Worm (Caenorhabditis elegans) whole organism, midembryonic: ENCODE results near the gene srh-149.

Source experiments
- T22C8.4 ChIP-seq: fragments of 200-800 bp; sonication (Bioruptor generic); IDR thresholded peaks from 2 replicates; pipeline ENCODE4 v1.3.6; 2022; ENCODE audit warnings: missing genetic modification characterization, missing compliant biosample characterization
- cog-1 ChIP-seq: sonication (generic microtip); optimal IDR thresholded peaks from 2 replicates; lab custom pipeline; 2016; ENCODE audit warnings: missing genetic modification characterization, missing compliant biosample characterization
- klf-2 ChIP-seq: fragments of 200-800 bp; sonication (Bioruptor generic); conservative IDR thresholded peaks from 2 replicates; pipeline ENCODE4 v1.3.6; 2022; ENCODE audit warnings: missing genetic modification reagents, missing genetic modification characterization, missing compliant biosample characterization
- med-1 ChIP-seq: sonication (generic microtip); optimal IDR thresholded peaks from 2 replicates; lab custom pipeline; 2017; ENCODE audit warnings: missing genetic modification characterization, mild to moderate bottlenecking, missing compliant biosample characterization, antibody characterized with exemption, missing genetic modification reagents; ENCODE audit not compliant: insufficient read depth
- ref-1 ChIP-seq: fragments of 200-800 bp; sonication (Bioruptor generic); conservative IDR thresholded peaks from 2 replicates; pipeline ENCODE4 v1.3.6; 2022; ENCODE audit warnings: missing genetic modification reagents, missing genetic modification characterization, missing compliant biosample characterization
- tab-1 ChIP-seq: fragments of 200-800 bp; sonication (Bioruptor generic); IDR thresholded peaks from 2 replicates; pipeline ENCODE4 v1.3.6; 2022; ENCODE audit warnings: missing genetic modification characterization, missing compliant biosample characterization
- ztf-23 ChIP-seq: fragments of 200-800 bp; sonication (Bioruptor generic); IDR thresholded peaks from 2 replicates; pipeline ENCODE4 v1.3.6; 2022; ENCODE audit warnings: missing genetic modification reagents, missing genetic modification characterization, missing compliant biosample characterization
- ztf-29 ChIP-seq: fragments of 200-800 bp; sonication (Bioruptor generic); IDR thresholded peaks from 2 replicates; pipeline ENCODE4 v1.3.6; 2022; ENCODE audit warnings: missing genetic modification reagents, missing genetic modification characterization, missing compliant biosample characterization

- TF ChIP-seq med-1 (GFP tag; lab: Kevin White, UChicago), result no peak
- no peak for TF ChIP-seq ztf-29 (GFP tag; lab: Robert Waterston, UW)
- TF ChIP-seq ztf-23 (GFP tag; lab: Robert Waterston, UW), result no peak
- TF ChIP-seq ref-1 (GFP tag; lab: Robert Waterston, UW), result no peak
- no peak for TF ChIP-seq cog-1 (tag; lab: Kevin White, UChicago)
- TF ChIP-seq T22C8.4 (GFP tag; lab: Robert Waterston, UW), result no peak
- no peak for TF ChIP-seq klf-2
- TF ChIP-seq tab-1, result no peak
These were observed 47.8 kb upstream of the srh-149 start, which contains the start of gene cgt-1 for ce11 chrV:15888751-15889150.
